Worm (Caenorhabditis elegans) whole organism, mixed stage, embryonic: ENCODE measurements around the gene F22B5.10.

ENCODE experiments used
- drap-1 ChIP-seq: fragments of 200-800 bp; sonication (Bioruptor generic); optimal IDR thresholded peaks from 3 replicates; lab custom pipeline; 2018; ENCODE audit warnings: mild to moderate bottlenecking, missing genetic modification characterization, missing compliant biosample characterization
- elt-3 ChIP-seq: fragments of 150-350 bp; optimal IDR thresholded peaks from 2 replicates; lab custom pipeline; 2014; ENCODE audit warnings: missing biosample characterization, missing genetic modification characterization
- ham-2 ChIP-seq: fragments of 200-800 bp; sonication (Bioruptor generic); optimal IDR thresholded peaks from 2 replicates; lab custom pipeline; 2018; ENCODE audit warnings: mild to moderate bottlenecking, missing genetic modification characterization, missing compliant biosample characterization
- lsy-2 ChIP-seq: fragments of 150-350 bp; optimal IDR thresholded peaks from 2 replicates; lab custom pipeline; 2014; ENCODE audit warnings: missing biosample characterization, missing genetic modification characterization
- nhr-237 ChIP-seq: fragments of 150-350 bp; optimal IDR thresholded peaks from 2 replicates; lab custom pipeline; 2014; ENCODE audit warnings: missing biosample characterization, missing genetic modification characterization
- nhr-76 ChIP-seq: sonication (generic microtip); optimal IDR thresholded peaks from 2 replicates; lab custom pipeline; 2017; ENCODE audit warnings: missing biosample characterization, missing genetic modification characterization
- snpc-4 ChIP-seq: fragments of 150-350 bp; optimal IDR thresholded peaks from 2 replicates; lab custom pipeline; 2014; ENCODE audit warnings: missing biosample characterization, missing genetic modification characterization
- unc-39 ChIP-seq: fragments of 150-350 bp; optimal IDR thresholded peaks from 2 replicates; lab custom pipeline; 2014; ENCODE audit warnings: missing biosample characterization, missing genetic modification characterization
- unc-62 ChIP-seq: fragments of 150-350 bp; optimal IDR thresholded peaks from 2 replicates; lab custom pipeline; 2014; ENCODE audit warnings: missing biosample characterization, missing genetic modification reagents, missing genetic modification characterization

- no peak for TF ChIP-seq unc-62 (GFP tag; lab: Kevin White, UChicago)
- no peak for TF ChIP-seq snpc-4
- TF ChIP-seq nhr-237 (tag; lab: Kevin White, UChicago) = no peak
- TF ChIP-seq nhr-76 (tag; lab: Kevin White, UChicago) = no peak
- no peak for TF ChIP-seq elt-3
- TF ChIP-seq unc-39 (tag; lab: Kevin White, UChicago) = no peak
- TF ChIP-seq lsy-2 = no peak
- no peak for TF ChIP-seq ham-2
- TF ChIP-seq drap-1 (GFP tag; lab: Kevin White, UChicago) = no peak
Measured at ce11 chrII:8504074-8504724, 37.2 kb downstream of the F22B5.10 start.
